Worm (Caenorhabditis elegans) whole organism, early embryonic: ENCODE measurements around the gene R102.8.

Experiments used
- ceh-13 ChIP-seq: fragments of 200-800 bp; sonication (Bioruptor generic); optimal IDR thresholded peaks from 2 replicates; lab custom pipeline; 2018; ENCODE audit warnings: mild to moderate bottlenecking, missing genetic modification characterization, missing compliant biosample characterization
- sea-1 ChIP-seq: fragments of 200-800 bp; sonication (Bioruptor generic); conservative IDR thresholded peaks from 2 replicates; pipeline ENCODE4 v1.3.6; 2022; ENCODE audit warnings: missing genetic modification characterization, missing compliant biosample characterization

DNA sequence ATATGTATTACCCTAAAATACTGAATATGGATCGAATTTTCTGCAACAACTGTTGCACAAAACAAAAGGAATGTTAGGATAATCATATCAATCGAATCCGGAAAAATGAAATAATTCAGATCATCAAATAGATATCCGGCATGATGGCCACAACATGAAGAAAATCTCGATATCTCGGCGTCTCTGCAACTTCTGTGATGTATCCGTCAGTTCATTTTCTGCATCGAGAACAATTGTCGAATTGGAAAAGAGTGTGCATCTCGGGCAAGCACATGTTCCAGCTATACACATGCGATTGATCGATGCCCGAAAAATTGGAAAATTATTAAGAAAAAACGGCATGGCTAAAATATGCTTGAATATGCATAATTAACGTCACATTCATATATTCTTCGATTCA lies 4.3 kb downstream of the R102.8 start, which contains the start of the genes K08C7.6 and R102.1:
- no peak for TF ChIP-seq sea-1 (GFP tag; lab: Robert Waterston, UW)
- TF ChIP-seq ceh-13 (GFP tag; lab: Kevin White, UChicago): no peak
